Fruit fly (Drosophila melanogaster) whole organism, prepupa: ENCODE measurements around the gene CG31221.

ENCODE experiments used
- CG10669 ChIP-seq: fragments of 200-800 bp; sonication (Bioruptor generic); optimal IDR thresholded peaks from 3 replicates; lab custom pipeline; 2018; ENCODE audit warnings: missing biosample characterization, mild to moderate bottlenecking, missing genetic modification characterization, moderate library complexity
- CG11762 ChIP-seq: fragments of 200-800 bp; sonication (Bioruptor generic); optimal IDR thresholded peaks from 3 replicates; lab custom pipeline; 2016; ENCODE audit warnings: missing biosample characterization, missing genetic modification characterization; ENCODE audit not compliant: insufficient read depth
- CG15336 ChIP-seq: fragments of 200-800 bp; sonication (Bioruptor generic); IDR thresholded peaks from 2 replicates; pipeline ENCODE4 v1.3.6; 2022; ENCODE audit warnings: missing biosample characterization, missing genetic modification characterization
- CG1621 ChIP-seq: fragments of 200-800 bp; sonication (Bioruptor generic); optimal IDR thresholded peaks from 3 replicates; lab custom pipeline; 2018; ENCODE audit warnings: missing biosample characterization, mild to moderate bottlenecking, missing genetic modification characterization
- CG32006 ChIP-seq: fragments of 200-800 bp; sonication (Bioruptor generic); optimal IDR thresholded peaks from 3 replicates; lab custom pipeline; 2017; ENCODE audit warnings: missing biosample characterization, mild to moderate bottlenecking, missing genetic modification characterization
- CG34406 ChIP-seq: fragments of 200-800 bp; sonication (Bioruptor generic); optimal IDR thresholded peaks from 3 replicates; lab custom pipeline; 2016; ENCODE audit warnings: missing biosample characterization, missing genetic modification characterization
- CG3919 ChIP-seq: fragments of 200-800 bp; sonication (Bioruptor generic); optimal IDR thresholded peaks from 3 replicates; lab custom pipeline; 2016; ENCODE audit warnings: missing biosample characterization, missing genetic modification characterization
- CG6163 ChIP-seq: fragments of 200-800 bp; sonication (Bioruptor generic); IDR thresholded peaks from 3 replicates; pipeline ENCODE4 v1.3.6; 2022; ENCODE audit warnings: missing biosample characterization, missing genetic modification characterization
- CG6276 ChIP-seq: fragments of 200-800 bp; sonication (Bioruptor generic); optimal IDR thresholded peaks from 2 replicates; lab custom pipeline; 2017; ENCODE audit warnings: missing biosample characterization, mild to moderate bottlenecking, missing genetic modification characterization
- CG6792 ChIP-seq: fragments of 200-800 bp; sonication (Bioruptor generic); optimal IDR thresholded peaks from 3 replicates; lab custom pipeline; 2016; ENCODE audit warnings: missing biosample characterization, missing genetic modification characterization
- CG6854 ChIP-seq: fragments of 200-800 bp; sonication (Bioruptor generic); optimal IDR thresholded peaks from 2 replicates; lab custom pipeline; 2017; ENCODE audit warnings: missing biosample characterization, mild to moderate bottlenecking, missing genetic modification characterization
- CG8119 ChIP-seq: fragments of 200-800 bp; sonication (Bioruptor generic); IDR thresholded peaks from 3 replicates; pipeline ENCODE4 v1.3.6; 2022; ENCODE audit warnings: missing biosample characterization, missing genetic modification characterization
- CG8319 ChIP-seq: fragments of 200-800 bp; sonication (Bioruptor generic); optimal IDR thresholded peaks from 3 replicates; lab custom pipeline; 2016; ENCODE audit warnings: missing biosample characterization, missing genetic modification characterization
- Eip75B ChIP-seq: fragments of 200-800 bp; sonication (Bioruptor generic); optimal IDR thresholded peaks from 3 replicates; lab custom pipeline; 2016; ENCODE audit warnings: missing biosample characterization, missing genetic modification characterization
- Eip78C ChIP-seq: fragments of 200-800 bp; sonication (Bioruptor generic); peaks from one replicate; lab custom pipeline; 2016; ENCODE audit warnings: missing biosample characterization, missing genetic modification characterization
- Eip93F ChIP-seq: fragments of 200-800 bp; sonication (Bioruptor generic); optimal IDR thresholded peaks from 2 replicates; lab custom pipeline; 2016; ENCODE audit warnings: missing biosample characterization, mild to moderate bottlenecking, missing genetic modification characterization
- Ets21C ChIP-seq: fragments of 200-800 bp; sonication (Bioruptor generic); optimal IDR thresholded peaks from 3 replicates; lab custom pipeline; 2016; ENCODE audit warnings: missing biosample characterization, missing genetic modification characterization
- Ets96B ChIP-seq: fragments of 200-800 bp; optimal IDR thresholded peaks from 2 replicates; lab custom pipeline; 2019; ENCODE audit warnings: missing biosample characterization, mild to moderate bottlenecking, missing genetic modification characterization, moderate library complexity
- Hr4 ChIP-seq: fragments of 200-800 bp; sonication (Bioruptor generic); optimal IDR thresholded peaks from 3 replicates; lab custom pipeline; 2016; ENCODE audit warnings: missing biosample characterization, missing genetic modification characterization
- Lpt ChIP-seq: fragments of 200-800 bp; sonication (Bioruptor generic); optimal IDR thresholded peaks from 3 replicates; lab custom pipeline; 2016; ENCODE audit warnings: missing biosample characterization, missing genetic modification characterization
- Met ChIP-seq: fragments of 200-800 bp; sonication (Bioruptor generic); optimal IDR thresholded peaks from 3 replicates; lab custom pipeline; 2016; ENCODE audit warnings: missing biosample characterization, missing genetic modification characterization
- OdsH ChIP-seq: fragments of 200-800 bp; sonication (Bioruptor generic); optimal IDR thresholded peaks from 3 replicates; lab custom pipeline; 2016; ENCODE audit warnings: missing biosample characterization, missing genetic modification characterization
- Smox ChIP-seq: fragments of 200-800 bp; sonication (Bioruptor generic); optimal IDR thresholded peaks from 3 replicates; lab custom pipeline; 2016; ENCODE audit warnings: missing biosample characterization, missing genetic modification characterization
- Sox102F ChIP-seq: fragments of 200-800 bp; sonication (Bioruptor generic); optimal IDR thresholded peaks from 2 replicates; lab custom pipeline; 2016; ENCODE audit warnings: missing biosample characterization, mild to moderate bottlenecking, missing genetic modification characterization
- Sox15 ChIP-seq: fragments of 200-800 bp; sonication (Bioruptor generic); optimal IDR thresholded peaks from 3 replicates; lab custom pipeline; 2016; ENCODE audit warnings: missing biosample characterization, missing genetic modification characterization
- achi ChIP-seq: fragments of 200-800 bp; sonication (Bioruptor generic); optimal IDR thresholded peaks from 3 replicates; lab custom pipeline; 2016; ENCODE audit warnings: missing biosample characterization, missing genetic modification characterization
- cyc ChIP-seq: fragments of 200-800 bp; sonication (Bioruptor generic); optimal IDR thresholded peaks from 3 replicates; lab custom pipeline; 2016; ENCODE audit warnings: missing biosample characterization, missing genetic modification characterization
- dac ChIP-seq: fragments of 200-800 bp; sonication (Bioruptor generic); optimal IDR thresholded peaks from 2 replicates; lab custom pipeline; 2017; ENCODE audit warnings: missing biosample characterization, mild to moderate bottlenecking, missing genetic modification characterization
- dsx ChIP-seq: fragments of 200-800 bp; optimal IDR thresholded peaks from 3 replicates; lab custom pipeline; 2019; ENCODE audit warnings: missing biosample characterization, mild to moderate bottlenecking, missing genetic modification characterization, moderate library complexity; ENCODE audit not compliant: poor library complexity, severe bottlenecking
- eg ChIP-seq: fragments of 200-800 bp; sonication (Bioruptor generic); IDR thresholded peaks from 3 replicates; pipeline ENCODE4 v1.3.6; 2022; ENCODE audit warnings: missing biosample characterization, missing genetic modification characterization
- esn ChIP-seq: fragments of 200-800 bp; sonication (Bioruptor generic); optimal IDR thresholded peaks from 2 replicates; lab custom pipeline; 2016; ENCODE audit warnings: missing biosample characterization, mild to moderate bottlenecking, missing genetic modification characterization, moderate library complexity
- fkh ChIP-seq: fragments of 200-800 bp; sonication (Bioruptor generic); optimal IDR thresholded peaks from 3 replicates; lab custom pipeline; 2017; ENCODE audit warnings: missing biosample characterization, mild to moderate bottlenecking, missing genetic modification characterization, moderate library complexity
- lz ChIP-seq: fragments of 200-800 bp; sonication (Bioruptor generic); optimal IDR thresholded peaks from 3 replicates; lab custom pipeline; 2016; ENCODE audit warnings: missing biosample characterization, missing genetic modification characterization
- net ChIP-seq: fragments of 200-800 bp; sonication (Bioruptor generic); optimal IDR thresholded peaks from 3 replicates; lab custom pipeline; 2016; ENCODE audit warnings: missing biosample characterization, missing genetic modification characterization
- pdm3 ChIP-seq: fragments of 200-800 bp; sonication (Bioruptor generic); optimal IDR thresholded peaks from 3 replicates; lab custom pipeline; 2016; ENCODE audit warnings: missing biosample characterization, missing genetic modification characterization
- salr ChIP-seq, 2 experiments: fragments of 200-800 bp; sonication (Bioruptor generic); optimal IDR thresholded peaks; 3 replicates each; lab custom pipeline; 2016 to 2018; ENCODE audit warnings: missing biosample characterization in 2 of 2, missing genetic modification characterization in 2 of 2, mild to moderate bottlenecking in 1 of 2
- spab ChIP-seq: fragments of 200-800 bp; sonication (Bioruptor generic); optimal IDR thresholded peaks from 2 replicates; lab custom pipeline; 2017; ENCODE audit warnings: missing biosample characterization, mild to moderate bottlenecking, missing genetic modification characterization, missing genetic modification reagents
- ss ChIP-seq, 2 experiments: fragments of 200-800 bp; sonication (Bioruptor generic); optimal IDR thresholded peaks; 2 replicates in 1 of 2; 3 replicates in 1 of 2; lab custom pipeline; 2017 to 2018; ENCODE audit warnings: mild to moderate bottlenecking in 2 of 2, missing biosample characterization in 2 of 2, missing genetic modification characterization in 2 of 2, moderate library complexity in 1 of 2
- svp ChIP-seq: fragments of 200-800 bp; sonication (Bioruptor generic); peaks from one replicate; lab custom pipeline; 2016; ENCODE audit warnings: missing biosample characterization, missing genetic modification characterization
- topi ChIP-seq: fragments of 200-800 bp; sonication (Bioruptor generic); optimal IDR thresholded peaks from 3 replicates; lab custom pipeline; 2016; ENCODE audit warnings: missing biosample characterization, missing genetic modification characterization
- vri ChIP-seq: fragments of 200-800 bp; sonication (Bioruptor generic); optimal IDR thresholded peaks from 3 replicates; lab custom pipeline; 2016; ENCODE audit warnings: missing biosample characterization, mild to moderate bottlenecking, missing genetic modification characterization

CG31221 gene

DNA sequence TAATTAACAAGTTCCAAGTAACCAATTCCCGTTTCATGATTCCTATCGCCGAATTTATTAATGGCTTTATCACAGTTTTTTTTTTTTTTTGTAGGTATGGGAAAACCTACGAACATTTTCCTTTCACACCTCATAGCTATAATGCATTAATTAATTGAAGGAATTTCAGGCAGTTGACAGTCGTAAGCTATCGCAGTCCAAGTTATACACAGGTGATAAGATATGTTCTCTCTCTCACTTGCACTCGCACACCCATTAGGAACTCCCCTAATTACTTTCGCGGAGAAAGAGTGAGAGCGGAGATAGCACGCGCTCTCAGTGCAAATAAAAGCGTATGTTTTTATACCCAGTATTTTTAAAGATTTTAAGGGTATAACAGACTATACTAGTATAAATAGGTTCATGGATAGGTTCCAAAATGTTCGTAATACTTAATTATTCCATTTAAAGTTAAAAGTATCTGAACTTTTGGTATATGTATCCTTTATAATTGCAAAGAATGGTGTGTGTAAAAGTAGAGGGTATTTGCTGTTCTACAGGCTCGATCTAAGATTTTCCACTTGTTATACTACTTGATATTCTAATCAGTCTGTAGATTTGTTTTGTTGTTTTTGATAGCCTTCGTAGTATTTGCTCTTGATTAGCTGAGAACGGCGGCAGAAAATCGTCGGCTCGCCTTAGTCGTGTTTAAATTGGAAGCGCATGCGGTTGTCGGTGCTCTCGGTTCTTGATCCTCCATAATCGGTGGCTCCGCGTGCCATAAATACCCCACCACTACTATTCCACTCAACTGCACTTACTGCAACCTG, 48.1 kb downstream of the CG31221 start, which contains the start of gene Dys (continued):
- TF ChIP-seq Ets21C (GFP tag; lab: Kevin White, UChicago): peak; percentile 35
- peak; percentile 78 for TF ChIP-seq svp (GFP tag; lab: Kevin White, UChicago)
- peak; percentile 41 for TF ChIP-seq pdm3 (GFP tag; lab: Kevin White, UChicago)
- peak; percentile 53 for TF ChIP-seq lz (GFP tag; lab: Kevin White, UChicago)
- TF ChIP-seq Sox15 (GFP tag; lab: Kevin White, UChicago): peak; percentile 19

DNA sequence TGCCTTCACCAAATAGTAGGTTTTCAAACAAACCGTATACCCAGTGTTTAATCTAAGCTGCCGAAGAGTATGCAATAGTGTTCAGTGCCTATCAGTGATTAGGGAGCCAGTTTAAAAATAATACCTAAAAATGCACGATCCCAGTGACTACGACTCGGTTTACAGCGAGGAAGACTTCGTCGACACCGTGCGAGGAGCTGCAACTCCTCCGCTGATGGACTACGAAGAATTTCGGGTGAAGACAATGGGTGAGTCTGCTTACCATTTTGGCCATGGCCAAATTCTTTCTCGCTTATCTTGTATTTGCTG, 48.7 kb downstream of the CG31221 start:
- TF ChIP-seq CG34406 (GFP tag; lab: Kevin White, UChicago): no peak
- no peak for TF ChIP-seq CG6276
- no peak for TF ChIP-seq topi (GFP tag; lab: Kevin White, UChicago)
- no peak for TF ChIP-seq CG15336 (GFP tag; lab: Robert Waterston, UW)
- no peak for TF ChIP-seq Lpt (GFP tag; lab: Kevin White, UChicago)
- TF ChIP-seq CG8119 (GFP tag; lab: Robert Waterston, UW): no peak
- TF ChIP-seq Smox (GFP tag; lab: Kevin White, UChicago): no peak
- no peak for TF ChIP-seq OdsH (GFP tag; lab: Kevin White, UChicago)
- no peak for TF ChIP-seq Ets96B
- TF ChIP-seq CG6854 (GFP tag; lab: Kevin White, UChicago): no peak
- TF ChIP-seq CG11762 (GFP tag; lab: Kevin White, UChicago): no peak
- no peak for TF ChIP-seq CG6163
- TF ChIP-seq CG8319 (GFP tag; lab: Kevin White, UChicago): no peak
- TF ChIP-seq Ets21C (GFP tag; lab: Kevin White, UChicago): no peak
- TF ChIP-seq CG6792 (GFP tag; lab: Kevin White, UChicago): no peak
- no peak for TF ChIP-seq Eip93F (GFP tag; lab: Kevin White, UChicago)
- TF ChIP-seq ss (GFP tag; optimal IDR thresholded peaks at IDR 0.05; lab: Kevin White, UChicago): no peak
- TF ChIP-seq, all 60 proteins: peak for 0

DNA sequence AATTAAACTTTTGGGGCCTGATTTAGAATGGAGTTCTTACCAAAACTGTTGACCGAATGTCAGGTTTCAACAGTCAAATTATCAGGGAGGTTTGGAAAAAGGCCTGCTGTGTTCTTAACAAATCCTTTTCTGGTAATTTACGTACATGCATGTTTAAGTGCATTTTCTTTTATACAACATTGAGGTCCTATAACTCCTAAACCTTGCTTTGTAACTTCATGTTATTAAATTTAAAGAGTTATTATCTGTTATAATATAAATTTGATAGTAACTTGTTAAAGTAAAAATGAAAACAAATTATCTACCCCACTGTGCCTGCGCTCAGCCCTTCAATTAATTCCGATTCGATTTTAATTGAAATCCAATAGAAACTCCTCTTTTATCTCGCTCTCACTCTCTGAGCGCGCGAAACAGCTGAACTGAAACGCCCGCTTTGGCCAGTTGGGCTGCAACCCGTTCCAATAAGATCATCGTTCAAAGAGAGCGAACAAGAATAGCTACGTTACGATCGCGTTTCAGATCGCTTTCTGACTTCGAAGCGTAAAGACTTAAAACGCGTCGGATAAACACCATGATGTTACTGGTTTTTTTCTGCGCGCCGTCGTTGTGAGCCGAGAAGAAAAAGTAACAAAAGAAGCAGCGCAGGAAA, 50.7 kb downstream of the CG31221 start, which contains the start of gene Scsalpha2:
Scsalpha2 (minus strand) TSS at position 51 of the 649 bp plus-strand sequence.
- TF ChIP-seq CG10669 (no peak), CG32006 (GFP tag; lab: Kevin White, UChicago) (peak; percentile 1), dsx (GFP tag; lab: Kevin White, UChicago) (peak; percentile 39), cyc (GFP tag; lab: Kevin White, UChicago) (no peak), Eip78C (peak; percentile 56), ss (GFP tag; optimal IDR thresholded peaks at IDR 0.05; lab: Kevin White, UChicago) (peak; percentile 11 to 25), achi (no peak), CG1621 (tag; lab: Kevin White, UChicago) (no peak), eg (GFP tag; lab: Robert Waterston, UW) (peak; percentile 63; the same call in 2 of the 3 replicates), CG6276 (peak; percentile 16), CG6854 (GFP tag; lab: Kevin White, UChicago) (no peak), Smox (GFP tag; lab: Kevin White, UChicago) (peak; percentile 26), fkh (GFP tag; lab: Kevin White, UChicago) (peak; percentile 15), Hr4 (GFP tag; lab: Kevin White, UChicago) (peak; percentile 18), Eip93F (GFP tag; lab: Kevin White, UChicago) (no peak), vri (GFP tag; lab: Kevin White, UChicago) (peak; percentile 35), Eip75B (no peak), dac (no peak), CG15336 (GFP tag; lab: Robert Waterston, UW) (peak; percentile 60), Sox102F (peak; percentile 42), CG6163 (no peak), Met (GFP tag; lab: Kevin White, UChicago) (peak; percentile 19), esn (GFP tag; lab: Kevin White, UChicago) (peak; percentile 21), svp (GFP tag; lab: Kevin White, UChicago) (peak; percentile 54), CG3919 (no peak), salr (GFP tag; optimal IDR thresholded peaks at IDR 0.05; lab: Kevin White, UChicago) (no peak), net (peak; percentile 39), spab (peak; percentile 1), OdsH (GFP tag; lab: Kevin White, UChicago) (peak; percentile 22)
